Worm (Caenorhabditis elegans) whole organism, late embryonic: Measurements from ENCODE around the gene cdc-73.

Experiments used
- C08G9.2 ChIP-seq: sonication (generic microtip); optimal IDR thresholded peaks from 2 replicates; lab custom pipeline; 2016; ENCODE audit warnings: mild to moderate bottlenecking, missing genetic modification characterization, moderate library complexity, missing compliant biosample characterization
- F13H6.1 ChIP-seq: sonication (generic microtip); optimal IDR thresholded peaks from 2 replicates; lab custom pipeline; 2016; ENCODE audit warnings: missing genetic modification characterization, missing compliant biosample characterization
- K09A11.1 ChIP-seq: sonication (generic microtip); optimal IDR thresholded peaks from 2 replicates; lab custom pipeline; 2017; ENCODE audit warnings: antibody characterized with exemption, mild to moderate bottlenecking, missing genetic modification characterization, missing compliant biosample characterization; ENCODE audit not compliant: insufficient read depth
- ahr-1 ChIP-seq: sonication (generic microtip); optimal IDR thresholded peaks from 2 replicates; lab custom pipeline; 2016; ENCODE audit warnings: missing genetic modification characterization, missing compliant biosample characterization
- ceh-18 ChIP-seq: sonication (generic microtip); optimal IDR thresholded peaks from 2 replicates; lab custom pipeline; 2016; ENCODE audit warnings: missing genetic modification characterization, missing compliant biosample characterization
- ceh-19 ChIP-seq: fragments of 200-800 bp; sonication (Bioruptor generic); optimal IDR thresholded peaks from 2 replicates; lab custom pipeline; 2018; ENCODE audit warnings: mild to moderate bottlenecking, missing genetic modification characterization, missing compliant biosample characterization
- ceh-2 ChIP-seq: sonication (generic microtip); optimal IDR thresholded peaks from 2 replicates; lab custom pipeline; 2016; ENCODE audit warnings: missing genotype, missing genetic modification characterization, missing compliant biosample characterization
- ceh-22 ChIP-seq: sonication (generic microtip); optimal IDR thresholded peaks from 2 replicates; lab custom pipeline; 2017; ENCODE audit warnings: missing biosample characterization, missing genetic modification characterization
- ceh-31 ChIP-seq: sonication (generic microtip); optimal IDR thresholded peaks from 2 replicates; lab custom pipeline; 2016; ENCODE audit warnings: missing genetic modification characterization, missing compliant biosample characterization
- ceh-34 ChIP-seq: sonication (generic microtip); optimal IDR thresholded peaks from 2 replicates; lab custom pipeline; 2016; ENCODE audit warnings: mild to moderate bottlenecking, missing genetic modification characterization, missing compliant biosample characterization
- ceh-48 ChIP-seq: sonication (generic microtip); optimal IDR thresholded peaks from 2 replicates; lab custom pipeline; 2016; ENCODE audit warnings: missing genetic modification characterization, inconsistent platforms, missing compliant biosample characterization
- ceh-9 ChIP-seq: sonication (generic microtip); optimal IDR thresholded peaks from 2 replicates; lab custom pipeline; 2016; ENCODE audit warnings: mild to moderate bottlenecking, missing genetic modification characterization, inconsistent platforms, missing compliant biosample characterization
- dmd-4 ChIP-seq: sonication (generic microtip); optimal IDR thresholded peaks from 2 replicates; lab custom pipeline; 2016; ENCODE audit warnings: borderline replicate concordance, missing genetic modification characterization, missing compliant biosample characterization
- dve-1 ChIP-seq: sonication (generic microtip); optimal IDR thresholded peaks from 2 replicates; lab custom pipeline; 2017; ENCODE audit warnings: antibody characterized with exemption, mild to moderate bottlenecking, missing genetic modification characterization, missing compliant biosample characterization
- elt-4 ChIP-seq: sonication (generic microtip); optimal IDR thresholded peaks from 2 replicates; lab custom pipeline; 2016; ENCODE audit warnings: missing genetic modification characterization, missing compliant biosample characterization
- fkh-10 ChIP-seq: fragments of 150-350 bp; optimal IDR thresholded peaks from 2 replicates; lab custom pipeline; 2014; ENCODE audit warnings: missing biosample characterization, missing genetic modification reagents, missing genetic modification characterization
- fkh-6 ChIP-seq: sonication (generic microtip); optimal IDR thresholded peaks from 2 replicates; lab custom pipeline; 2016; ENCODE audit warnings: missing genetic modification characterization, missing compliant biosample characterization
- gmeb-2 ChIP-seq: sonication (generic microtip); optimal IDR thresholded peaks from 2 replicates; lab custom pipeline; 2016; ENCODE audit warnings: missing genetic modification characterization, inconsistent platforms, missing compliant biosample characterization
- hlh-6 ChIP-seq: sonication (generic microtip); optimal IDR thresholded peaks from 2 replicates; lab custom pipeline; 2016; ENCODE audit warnings: missing genotype, missing genetic modification characterization, missing compliant biosample characterization
- hlh-8 ChIP-seq: sonication (generic microtip); optimal IDR thresholded peaks from 2 replicates; lab custom pipeline; 2016; ENCODE audit warnings: missing genotype, missing genetic modification characterization, missing compliant biosample characterization
- nfya-1 ChIP-seq: sonication (generic microtip); optimal IDR thresholded peaks from 2 replicates; lab custom pipeline; 2017; ENCODE audit warnings: missing genetic modification characterization, mild to moderate bottlenecking, missing compliant biosample characterization, antibody characterized with exemption, moderate library complexity
- nhr-232 ChIP-seq: sonication (generic microtip); optimal IDR thresholded peaks from 2 replicates; lab custom pipeline; 2016; ENCODE audit warnings: missing genetic modification characterization, missing compliant biosample characterization
- pqm-1 ChIP-seq: sonication (generic microtip); optimal IDR thresholded peaks from 2 replicates; lab custom pipeline; 2016; ENCODE audit warnings: missing genetic modification characterization, missing compliant biosample characterization
- sdc-2 ChIP-seq: sonication (generic microtip); optimal IDR thresholded peaks from 2 replicates; lab custom pipeline; 2016; ENCODE audit warnings: missing genotype, missing genetic modification characterization, missing compliant biosample characterization
- sox-4 ChIP-seq: sonication (generic microtip); optimal IDR thresholded peaks from 2 replicates; lab custom pipeline; 2017; ENCODE audit warnings: mild to moderate bottlenecking, missing genetic modification characterization, inconsistent platforms, missing compliant biosample characterization
- tbx-2 ChIP-seq: sonication (generic microtip); optimal IDR thresholded peaks from 2 replicates; lab custom pipeline; 2016; ENCODE audit warnings: missing genetic modification characterization, missing compliant biosample characterization
- tbx-7 ChIP-seq: sonication (generic microtip); optimal IDR thresholded peaks from 2 replicates; lab custom pipeline; 2016; ENCODE audit warnings: missing genotype, missing genetic modification characterization, missing compliant biosample characterization
- unc-3 ChIP-seq, 2 experiments: fragments of 200-800 bp in 1 of 2; sonication (Bioruptor generic) in 1 of 2; sonication (generic microtip) in 1 of 2; conservative IDR thresholded peaks in 1 of 2; optimal IDR thresholded peaks in 1 of 2; 2 replicates each; pipeline versions ENCODE4 v1.3.6 to Lab custom; 2016 to 2022; ENCODE audit warnings: missing compliant biosample characterization in 2 of 2, missing genetic modification characterization in 2 of 2, missing genetic modification reagents in 1 of 2
- unc-42 ChIP-seq: sonication (generic microtip); optimal IDR thresholded peaks from 2 replicates; lab custom pipeline; 2016; ENCODE audit warnings: missing genotype, missing genetic modification characterization, missing compliant biosample characterization
- unc-55 ChIP-seq: sonication (generic microtip); optimal IDR thresholded peaks from 2 replicates; lab custom pipeline; 2017; ENCODE audit warnings: missing biosample characterization, missing genetic modification reagents, missing genetic modification characterization
- unc-86 ChIP-seq: sonication (generic microtip); optimal IDR thresholded peaks from 2 replicates; lab custom pipeline; 2016; ENCODE audit warnings: missing genetic modification characterization, missing compliant biosample characterization

cdc-73 gene

DNA sequence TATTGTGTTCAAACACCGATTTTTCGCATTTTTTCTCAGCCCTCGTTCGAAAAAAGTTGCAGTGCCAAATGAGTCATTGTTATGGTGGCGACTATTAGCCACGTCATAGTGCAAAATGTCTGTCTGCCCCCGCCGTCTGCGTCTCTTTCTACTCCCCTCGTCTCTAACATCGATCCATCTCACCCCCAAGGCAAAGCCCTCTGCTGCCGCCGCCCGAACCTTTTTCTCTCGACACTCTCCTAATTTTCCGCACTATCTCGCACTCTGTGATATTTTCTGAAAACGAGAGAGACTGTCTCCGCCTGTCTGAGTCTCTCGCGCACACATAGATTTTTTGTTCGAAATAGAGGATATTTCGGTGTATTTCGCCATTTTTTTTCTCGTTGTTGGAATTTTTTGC lies 50.7 kb downstream of the cdc-73 start:
- TF ChIP-seq hlh-6 (tag; lab: Kevin White, UChicago) (no peak), ceh-48 (tag; lab: Kevin White, UChicago) (peak; percentile 22), unc-42 (tag; lab: Kevin White, UChicago) (peak; percentile 17), nfya-1 (peak; percentile 74), unc-86 (no peak), dve-1 (peak; percentile 21), C08G9.2 (peak; percentile 37), F13H6.1 (tag; lab: Kevin White, UChicago) (peak; percentile 20), ceh-2 (tag; lab: Kevin White, UChicago) (peak; percentile 17), ceh-34 (tag; lab: Kevin White, UChicago) (peak; percentile 27), elt-4 (no peak), sdc-2 (no peak), ceh-31 (tag; lab: Kevin White, UChicago) (peak; percentile 66), tbx-2 (tag; lab: Kevin White, UChicago) (peak; percentile 29), unc-55 (peak; percentile 8), ceh-19 (no peak), ceh-18 (tag; lab: Kevin White, UChicago) (peak; percentile 73), ceh-22 (tag; lab: Kevin White, UChicago) (no peak)

DNA sequence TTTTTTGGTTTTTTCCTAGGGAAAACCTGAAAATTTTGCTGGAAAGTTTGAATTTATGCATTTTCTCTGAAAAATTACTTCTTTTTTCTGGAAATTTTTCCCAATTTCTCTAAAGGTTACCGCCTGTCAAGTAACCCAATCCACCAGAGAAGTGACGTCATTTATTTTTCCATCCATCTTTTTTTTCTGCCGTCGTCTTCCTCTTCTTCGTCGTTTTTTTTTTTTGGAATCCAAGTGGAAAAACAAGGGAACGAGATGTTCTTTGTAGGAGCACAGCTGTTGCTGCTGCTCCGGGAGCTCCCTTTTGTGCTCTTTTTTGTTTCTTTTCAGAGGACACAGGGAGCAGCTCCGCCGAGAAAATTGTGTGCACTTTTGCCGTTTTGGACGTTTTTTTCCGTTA lies 52.0 kb downstream of the cdc-73 start:
- TF ChIP-seq ceh-22 (tag; lab: Kevin White, UChicago) (no peak), dmd-4 (tag; lab: Kevin White, UChicago) (no peak), F13H6.1 (tag; lab: Kevin White, UChicago) (no peak), ceh-19 (no peak), fkh-10 (no peak)

DNA sequence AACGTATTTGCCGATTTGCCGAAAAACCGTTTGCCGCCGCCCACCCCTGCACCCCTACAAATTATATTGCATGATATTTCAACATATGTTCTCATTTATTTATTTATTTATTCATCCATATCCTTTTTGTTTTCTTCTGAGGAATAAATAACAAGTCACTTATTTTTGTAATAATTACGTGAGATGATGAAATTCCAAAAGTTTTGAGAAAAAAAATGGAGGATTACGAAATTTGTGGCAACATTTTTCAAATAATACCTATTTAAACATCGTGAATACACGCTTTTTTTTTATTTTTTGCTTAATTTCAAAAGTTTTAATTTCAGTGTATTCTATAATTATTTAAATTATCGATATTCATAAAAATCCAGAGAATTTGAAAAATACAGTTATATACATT lies 54.6 kb downstream of the cdc-73 start:
- TF ChIP-seq tbx-7 (tag; lab: Kevin White, UChicago) (no peak), sox-4 (tag; lab: Kevin White, UChicago) (no peak), gmeb-2 (tag; lab: Kevin White, UChicago) (no peak), pqm-1 (tag; lab: Kevin White, UChicago) (no peak), nhr-232 (tag; lab: Kevin White, UChicago) (no peak), ceh-2 (tag; lab: Kevin White, UChicago) (no peak), unc-42 (tag; lab: Kevin White, UChicago) (no peak), ahr-1 (tag; lab: Kevin White, UChicago) (no peak), ceh-9 (tag; lab: Kevin White, UChicago) (no peak), hlh-8 (no peak), K09A11.1 (tag; lab: Kevin White, UChicago) (no peak), fkh-6 (tag; lab: Kevin White, UChicago) (no peak), unc-3 (GFP tag; conservative IDR thresholded peaks at IDR 0.05; lab: Robert Waterston, UW) (no peak), unc-3 (tag; optimal IDR thresholded peaks at IDR 0.05; lab: Kevin White, UChicago) (no peak)
